Fruit fly (Drosophila melanogaster): Measurements from ENCODE around the gene Utx.

- TF ChIP-seq Dif (GFP tag; optimal IDR thresholded peaks at IDR 0.05; ENCODE audit: partially characterized antibody) (no peak), dsf (GFP tag; optimal IDR thresholded peaks at IDR 0.05; ENCODE audit: borderline replicate concordance) (no peak), Hr83 (GFP tag; optimal IDR thresholded peaks at IDR 0.05; ENCODE audit: poor library complexity, severe bottlenecking) (no peak)
These were observed 25.2 kb upstream of the Utx start, which contains the start of gene nmd for dm6 chr2L:10303786-10304185.

All from whole organism, wandering third instar larva.